Fruit fly (Drosophila melanogaster) whole organism, adult: ENCODE measurements around the gene ohgt.

Source experiments
- CG11617 ChIP-seq: fragments of 200-800 bp; sonication (Bioruptor generic); optimal IDR thresholded peaks from 2 replicates; lab custom pipeline; 2017; ENCODE audit warnings: mild to moderate bottlenecking, missing biosample characterization, missing genetic modification reagents, missing genetic modification characterization
- CG12768 ChIP-seq: fragments of 200-800 bp; sonication (Bioruptor generic); optimal IDR thresholded peaks from 2 replicates; lab custom pipeline; 2017; ENCODE audit warnings: missing biosample characterization, missing genetic modification characterization, mild to moderate bottlenecking, moderate library complexity, missing genetic modification reagents
- CG14711 ChIP-seq: fragments of 200-800 bp; sonication (Bioruptor generic); optimal IDR thresholded peaks from 2 replicates; lab custom pipeline; 2018; ENCODE audit warnings: missing biosample characterization, mild to moderate bottlenecking, missing genetic modification characterization, moderate library complexity
- CG1620 ChIP-seq: fragments of 200-800 bp; sonication (Bioruptor generic); optimal IDR thresholded peaks from 2 replicates; lab custom pipeline; 2016; ENCODE audit warnings: missing biosample characterization, missing genetic modification characterization
- CG33017 ChIP-seq: fragments of 200-800 bp; sonication (Bioruptor generic); optimal IDR thresholded peaks from 2 replicates; lab custom pipeline; 2018; ENCODE audit warnings: missing biosample characterization, mild to moderate bottlenecking, missing genetic modification characterization, moderate library complexity
- CG5204 ChIP-seq: fragments of 200-800 bp; sonication (Bioruptor generic); optimal IDR thresholded peaks from 2 replicates; lab custom pipeline; 2016; ENCODE audit warnings: missing biosample characterization, missing genetic modification characterization
- CG7045 ChIP-seq: fragments of 200-800 bp; sonication (Bioruptor generic); optimal IDR thresholded peaks from 2 replicates; lab custom pipeline; 2017; ENCODE audit warnings: missing biosample characterization, mild to moderate bottlenecking, missing genetic modification characterization
- CG7101 ChIP-seq: fragments of 200-800 bp; sonication (Bioruptor generic); optimal IDR thresholded peaks from 2 replicates; lab custom pipeline; 2018; ENCODE audit warnings: missing biosample characterization, mild to moderate bottlenecking, missing genetic modification characterization, moderate library complexity
- Crg-1 ChIP-seq: fragments of 200-800 bp; sonication (Bioruptor generic); optimal IDR thresholded peaks from 2 replicates; lab custom pipeline; 2016; ENCODE audit warnings: missing biosample characterization, missing genetic modification characterization
- Hr96 ChIP-seq: fragments of 200-800 bp; sonication (Bioruptor generic); optimal IDR thresholded peaks from 2 replicates; lab custom pipeline; 2016; ENCODE audit warnings: missing biosample characterization, missing genetic modification characterization
- Mnt ChIP-seq: fragments of 200-800 bp; sonication (Bioruptor generic); optimal IDR thresholded peaks from 2 replicates; lab custom pipeline; 2016; ENCODE audit warnings: missing biosample characterization, mild to moderate bottlenecking, missing genetic modification characterization
- bab1 ChIP-seq: fragments of 200-800 bp; sonication (Bioruptor generic); optimal IDR thresholded peaks from 3 replicates; lab custom pipeline; 2019; ENCODE audit warnings: missing biosample characterization, mild to moderate bottlenecking, missing genetic modification characterization, moderate library complexity
- cic ChIP-seq: fragments of 200-800 bp; sonication (Bioruptor generic); optimal IDR thresholded peaks from 2 replicates; lab custom pipeline; 2017; ENCODE audit warnings: missing biosample characterization, mild to moderate bottlenecking, missing genetic modification characterization, moderate library complexity
- cnc ChIP-seq, 2 experiments: fragments of >200 bp; optimal IDR thresholded peaks; 2 replicates each; lab custom pipeline; 2017
- kay ChIP-seq: fragments of 200-800 bp; sonication (Bioruptor generic); peaks from one replicate; lab custom pipeline; 2016; ENCODE audit warnings: missing biosample characterization, missing genetic modification characterization, borderline replicate concordance
- ovo ChIP-seq: fragments of 200-800 bp; sonication (Bioruptor generic); optimal IDR thresholded peaks from 2 replicates; lab custom pipeline; 2016; ENCODE audit warnings: missing biosample characterization, missing genetic modification characterization
- pad ChIP-seq: fragments of 200-800 bp; sonication (Bioruptor generic); optimal IDR thresholded peaks from 3 replicates; lab custom pipeline; 2017; ENCODE audit warnings: missing biosample characterization, missing genetic modification characterization, mild to moderate bottlenecking, moderate library complexity, missing genetic modification reagents
- tj ChIP-seq: fragments of 200-800 bp; sonication (Bioruptor generic); optimal IDR thresholded peaks from 3 replicates; lab custom pipeline; 2017; ENCODE audit warnings: missing biosample characterization, mild to moderate bottlenecking, missing genetic modification characterization, moderate library complexity
- toe ChIP-seq: fragments of 200-800 bp; sonication (Bioruptor generic); optimal IDR thresholded peaks from 2 replicates; lab custom pipeline; 2016; ENCODE audit warnings: missing biosample characterization, missing genetic modification characterization

Gene ohgt

DNA sequence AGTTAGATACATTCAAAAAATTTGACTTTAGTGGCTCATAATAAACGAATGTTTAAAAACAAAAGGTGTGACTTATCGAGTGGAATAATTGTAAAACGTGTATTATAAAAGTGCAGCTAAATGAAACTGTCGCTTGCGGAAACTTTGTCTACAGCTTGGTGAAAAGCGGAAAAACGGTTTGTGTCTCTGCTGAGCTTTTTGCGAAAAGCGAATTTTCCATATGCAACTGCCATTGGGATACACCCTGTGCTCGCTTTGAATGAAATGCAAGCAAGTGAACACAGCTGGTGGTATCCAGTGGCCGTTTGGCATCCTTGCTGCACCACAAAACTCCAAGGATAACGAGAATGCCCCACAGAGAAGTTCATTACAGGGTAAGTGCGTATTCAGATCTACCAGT is 41.9 kb downstream of the ohgt start:
- TF ChIP-seq cic (GFP tag; lab: Kevin White, UChicago) (peak; percentile 42), CG7101 (no peak)

DNA sequence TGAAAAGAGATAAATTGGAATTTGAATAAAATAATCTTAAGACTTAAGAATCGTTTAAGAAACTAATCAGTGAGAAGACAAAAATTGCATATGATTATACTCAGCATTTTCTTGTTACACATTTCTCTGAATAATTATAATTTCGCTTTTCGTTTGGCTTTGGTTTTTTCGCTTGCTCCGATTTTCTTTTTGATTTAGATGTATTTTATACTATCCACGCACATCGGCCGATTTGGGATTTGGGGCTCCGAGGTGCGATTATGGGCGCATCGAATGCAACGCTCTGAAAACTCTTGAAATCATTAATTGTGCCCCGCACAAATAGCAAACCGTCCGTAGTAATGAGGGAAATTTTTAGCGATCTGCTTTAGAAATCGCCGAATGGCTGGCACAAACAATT is 42.5 kb downstream of the ohgt start:
- no peak for TF ChIP-seq CG11617 (GFP tag; lab: Kevin White, UChicago)
- TF ChIP-seq kay (GFP tag; lab: Kevin White, UChicago): peak; percentile 95

DNA sequence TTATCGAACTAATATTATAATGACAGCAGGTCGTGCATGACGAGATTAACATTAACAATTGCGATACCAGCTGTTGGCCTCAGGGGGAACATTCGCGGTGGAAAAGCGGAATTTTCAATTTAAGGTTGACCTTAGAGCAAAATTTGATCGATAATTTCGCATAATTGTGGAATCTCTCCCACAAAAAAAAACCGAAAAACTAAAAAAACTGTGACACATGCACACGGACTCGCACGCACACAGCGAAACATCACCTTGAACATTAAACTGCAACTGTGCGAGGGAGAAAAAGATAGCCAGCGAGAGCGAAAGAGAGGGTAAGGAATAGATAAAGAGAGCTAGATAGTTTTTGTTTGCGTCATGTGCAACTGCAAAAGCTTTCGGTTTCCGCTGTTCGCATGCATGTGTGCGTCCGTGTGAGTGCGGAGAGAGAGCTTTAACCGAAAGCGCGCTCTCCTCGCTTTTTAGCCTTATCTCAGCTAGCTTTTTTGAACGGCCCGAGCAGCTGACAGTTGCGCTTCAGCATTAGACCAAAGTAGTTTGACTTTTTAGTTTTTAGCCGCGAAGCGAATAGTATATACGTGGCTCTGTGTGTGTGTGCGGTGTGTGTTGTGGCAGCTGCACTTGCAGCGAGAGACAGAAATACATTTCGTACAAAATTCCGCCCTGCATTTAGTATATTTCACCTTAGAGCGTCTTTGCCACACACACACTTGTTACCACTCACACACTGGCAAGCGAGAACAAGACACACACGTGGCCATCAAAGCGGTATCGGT is 44.4 kb downstream of the ohgt start:
- TF ChIP-seq cic (GFP tag; lab: Kevin White, UChicago): peak; percentile 85
- peak; percentile 40 for TF ChIP-seq CG11617 (GFP tag; lab: Kevin White, UChicago)
- peak; percentile 52 for TF ChIP-seq CG33017 (tag; lab: Kevin White, UChicago)
- no peak for TF ChIP-seq CG1620 (GFP tag; lab: Kevin White, UChicago)
- TF ChIP-seq CG14711: no peak
- TF ChIP-seq CG7101: peak; percentile 49
- peak; percentile 59 for TF ChIP-seq CG12768 (GFP tag; lab: Kevin White, UChicago)
- peak; percentile 57 for TF ChIP-seq tj
- no peak for TF ChIP-seq CG5204
- TF ChIP-seq CG7045 (GFP tag; lab: Kevin White, UChicago): peak; percentile 17
- TF ChIP-seq cnc (optimal IDR thresholded peaks at IDR 0.05; lab: Kevin White, UChicago): peak in 1 of 2 experiments; percentile 32
- peak; percentile 77 for TF ChIP-seq Mnt (GFP tag; lab: Kevin White, UChicago)
- TF ChIP-seq toe (GFP tag; lab: Kevin White, UChicago): no peak
- peak; percentile 98 for TF ChIP-seq kay (GFP tag; lab: Kevin White, UChicago)

DNA sequence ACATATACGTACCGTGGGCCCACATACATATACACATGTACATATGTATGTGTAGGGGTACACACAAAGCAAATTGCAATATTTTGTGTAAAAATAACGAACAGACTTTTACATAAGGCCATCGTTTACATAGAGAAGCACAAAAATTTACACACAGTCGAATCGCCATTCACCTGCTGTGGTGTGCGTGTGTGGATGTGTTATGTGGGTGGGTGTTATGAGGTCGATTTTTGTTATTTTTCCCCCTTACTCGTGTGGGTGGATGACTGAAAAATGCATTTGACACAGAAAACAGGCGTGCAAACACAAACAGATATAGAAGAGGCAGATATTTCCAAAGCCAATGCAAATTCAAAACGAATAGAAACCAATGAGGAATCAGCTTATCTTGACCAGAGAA is 46.1 kb downstream of the ohgt start:
- peak; percentile 4 for TF ChIP-seq pad (GFP tag; lab: Kevin White, UChicago)
- peak; percentile 65 for TF ChIP-seq kay (GFP tag; lab: Kevin White, UChicago)
- TF ChIP-seq CG11617 (GFP tag; lab: Kevin White, UChicago): no peak
- TF ChIP-seq Hr96 (GFP tag; lab: Kevin White, UChicago): no peak

DNA sequence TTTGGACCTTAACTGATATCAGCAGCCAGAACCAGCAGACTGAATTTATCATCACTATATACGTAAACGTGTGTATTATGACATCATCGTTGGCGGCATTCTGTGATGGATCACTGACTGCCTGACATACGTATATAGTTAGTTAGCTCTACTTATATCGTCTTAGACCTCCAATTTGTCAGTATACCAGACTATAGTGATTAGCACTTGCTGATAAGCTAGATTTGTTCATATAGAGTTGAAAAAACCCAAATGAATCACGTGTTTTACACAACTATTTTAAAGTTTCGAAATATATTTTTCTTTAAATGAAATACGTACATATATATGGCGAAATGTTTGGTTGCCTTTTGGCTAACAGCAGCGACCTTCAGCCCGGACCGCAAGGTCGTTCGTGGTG is 46.8 kb downstream of the ohgt start:
- TF ChIP-seq Mnt (GFP tag; lab: Kevin White, UChicago) (no peak), CG5204 (no peak), kay (GFP tag; lab: Kevin White, UChicago) (peak; percentile 90)

DNA sequence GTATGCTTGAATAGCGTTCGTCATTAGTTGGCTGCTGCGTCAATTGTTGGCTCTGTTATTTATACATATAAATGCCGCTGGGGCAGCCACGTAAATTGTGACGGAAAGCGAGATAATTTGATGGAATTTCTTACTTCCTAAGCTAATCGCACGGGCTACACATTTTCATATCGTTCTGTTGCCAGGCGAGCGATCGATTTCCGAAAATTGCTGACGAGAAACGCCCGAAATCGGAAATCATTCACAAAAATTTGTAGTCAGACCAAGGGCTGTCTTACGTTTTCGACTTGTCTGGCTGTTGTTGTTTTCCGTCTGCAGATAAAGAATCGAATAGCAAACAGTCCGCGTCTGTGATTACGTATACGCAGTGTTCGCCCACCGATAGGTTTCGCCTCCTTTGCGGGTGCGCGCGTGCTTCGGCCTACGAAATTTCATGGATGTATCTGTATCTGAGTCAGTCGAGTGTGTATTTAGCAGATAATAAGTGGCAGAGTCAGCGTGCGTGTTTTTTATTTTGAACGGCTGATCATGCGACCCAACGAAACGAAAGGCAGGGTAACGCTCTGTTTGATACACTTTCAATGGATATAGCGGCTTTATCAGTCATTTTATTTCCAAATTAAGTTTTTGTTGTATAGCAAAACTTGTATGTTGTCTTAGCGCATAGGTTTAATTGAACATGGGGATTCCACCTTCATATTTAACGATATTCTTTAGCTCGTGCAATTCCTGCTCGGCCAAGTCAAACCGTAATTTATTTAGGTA is 48.7 kb downstream of the ohgt start:
- TF ChIP-seq toe (GFP tag; lab: Kevin White, UChicago) (no peak), CG1620 (GFP tag; lab: Kevin White, UChicago) (no peak), CG7045 (GFP tag; lab: Kevin White, UChicago) (peak; percentile 26), Mnt (GFP tag; lab: Kevin White, UChicago) (peak; percentile 35), Hr96 (GFP tag; lab: Kevin White, UChicago) (no peak), cic (GFP tag; lab: Kevin White, UChicago) (peak; percentile 70), CG33017 (tag; lab: Kevin White, UChicago) (peak; percentile 3), pad (GFP tag; lab: Kevin White, UChicago) (no peak), CG11617 (GFP tag; lab: Kevin White, UChicago) (no peak), cnc (optimal IDR thresholded peaks at IDR 0.05; lab: Kevin White, UChicago) (no peak), CG12768 (GFP tag; lab: Kevin White, UChicago) (no peak), tj (no peak), CG7101 (no peak), bab1 (GFP tag; lab: Kevin White, UChicago) (no peak), kay (GFP tag; lab: Kevin White, UChicago) (no peak)

DNA sequence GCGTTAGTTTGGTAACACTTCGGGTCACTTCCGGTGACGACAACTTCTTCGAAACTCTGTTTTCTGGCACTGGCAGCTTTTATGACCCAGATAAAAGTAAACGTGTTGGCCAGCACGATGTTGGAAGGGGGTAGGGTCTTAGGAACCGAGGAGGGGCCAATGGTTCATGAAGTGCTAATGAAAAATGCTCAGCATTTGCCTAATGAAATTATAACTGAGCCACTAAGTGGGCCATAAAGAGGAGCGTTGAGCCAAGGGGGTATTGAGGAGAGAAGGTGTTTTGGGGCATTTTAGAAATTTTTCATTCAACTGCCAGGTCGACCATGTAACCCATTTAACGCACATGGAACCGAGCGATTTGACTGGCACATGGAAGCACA is 49.3 kb downstream of the ohgt start:
- no peak for TF ChIP-seq CG33017 (tag; lab: Kevin White, UChicago)
- no peak for TF ChIP-seq CG7101
- TF ChIP-seq toe (GFP tag; lab: Kevin White, UChicago): no peak
- TF ChIP-seq kay (GFP tag; lab: Kevin White, UChicago): no peak
- no peak for TF ChIP-seq cic (GFP tag; lab: Kevin White, UChicago)
- TF ChIP-seq CG14711: no peak
- no peak for TF ChIP-seq Crg-1 (GFP tag; lab: Kevin White, UChicago)
- TF ChIP-seq CG11617 (GFP tag; lab: Kevin White, UChicago): no peak
- TF ChIP-seq ovo (GFP tag; lab: Kevin White, UChicago): no peak
